Worm (Caenorhabditis elegans): ENCODE measurements around the gene C06A1.7.

DNA sequence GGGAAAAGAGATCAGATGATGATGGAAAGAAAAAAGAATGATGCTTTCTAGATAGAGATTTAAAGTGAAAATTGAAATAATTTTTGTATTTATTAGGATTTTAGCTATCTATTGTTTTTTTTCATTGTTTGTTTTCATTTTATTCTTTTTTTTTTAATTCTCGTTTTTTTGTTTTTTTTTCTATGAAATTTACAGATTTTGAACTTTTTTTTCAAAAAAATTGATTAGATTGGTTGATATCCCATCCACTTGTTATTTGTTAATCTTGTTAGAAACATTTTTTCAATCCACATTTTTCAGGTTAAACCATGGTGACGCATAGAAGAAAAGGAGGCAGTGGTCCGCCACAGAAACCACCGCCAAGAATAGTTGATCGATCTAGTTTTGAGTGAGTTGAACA, 19.3 kb downstream of the C06A1.7 start, which contains the start of gene algn-9:
- no peak for TF ChIP-seq klf-2 (GFP tag; conservative IDR thresholded peaks at IDR 0.05)
- TF ChIP-seq cog-1 (tag; optimal IDR thresholded peaks at IDR 0.05): no peak
- TF ChIP-seq ref-1 (GFP tag; conservative IDR thresholded peaks at IDR 0.05): no peak
- no peak for TF ChIP-seq flt-1 (GFP tag; IDR thresholded peaks at IDR 0.05)
- TF ChIP-seq T22C8.4 (GFP tag; IDR thresholded peaks at IDR 0.05): no peak
- TF ChIP-seq tab-1 (GFP tag; IDR thresholded peaks at IDR 0.05): no peak
- no peak for TF ChIP-seq med-1 (GFP tag; optimal IDR thresholded peaks at IDR 0.05; ENCODE audit: insufficient read depth)
- no peak for TF ChIP-seq ztf-29 (GFP tag; IDR thresholded peaks at IDR 0.05)

Data from whole organism, midembryonic.